Worm (Caenorhabditis elegans) whole organism, L4 larva: ENCODE measurements around the gene K03H1.13.

Source experiments
- D1046.2 ChIP-seq: fragments of 200-800 bp; sonication (Bioruptor generic); IDR thresholded peaks from 2 replicates; pipeline ENCODE4 v1.3.6; 2022; ENCODE audit warnings: missing genetic modification characterization, missing compliant biosample characterization
- R02D3.7 ChIP-seq: fragments of 150-350 bp; sonication (generic microtip); optimal IDR thresholded peaks from 3 replicates; lab custom pipeline; 2014; ENCODE audit warnings: missing biosample characterization, missing genetic modification characterization
- T20F7.1 ChIP-seq: fragments of 200-800 bp; sonication (Bioruptor generic); optimal IDR thresholded peaks from 2 replicates; lab custom pipeline; 2018; ENCODE audit warnings: mild to moderate bottlenecking, missing genetic modification characterization, missing compliant biosample characterization
- aha-1 ChIP-seq: fragments of 150-350 bp; peaks from one replicate; lab custom pipeline; 2014; ENCODE audit warnings: missing biosample characterization, missing genetic modification characterization
- aly-2 ChIP-seq: sonication (generic microtip); optimal IDR thresholded peaks from 2 replicates; lab custom pipeline; 2018; ENCODE audit warnings: missing biosample characterization, missing genetic modification characterization
- ceh-20 ChIP-seq: fragments of 200-800 bp; sonication (Bioruptor generic); IDR thresholded peaks from 2 replicates; pipeline ENCODE4 v1.3.6; 2022; ENCODE audit warnings: missing genetic modification reagents, missing genetic modification characterization, missing compliant biosample characterization
- ceh-28 ChIP-seq: fragments of 150-350 bp; optimal IDR thresholded peaks from 2 replicates; lab custom pipeline; 2014; ENCODE audit warnings: missing biosample characterization, missing genetic modification reagents, missing genetic modification characterization
- ceh-62 ChIP-seq: sonication (generic microtip); optimal IDR thresholded peaks from 2 replicates; lab custom pipeline; 2017; ENCODE audit warnings: missing biosample characterization, missing genetic modification characterization
- ces-1 ChIP-seq: fragments of 150-350 bp; sonication (generic microtip); optimal IDR thresholded peaks from 4 replicates; lab custom pipeline; 2014; ENCODE audit warnings: missing biosample characterization, missing genetic modification reagents, missing genetic modification characterization
- daf-12 ChIP-seq: fragments of 150-350 bp; optimal IDR thresholded peaks from 2 replicates; lab custom pipeline; 2014; ENCODE audit warnings: missing biosample characterization, missing genetic modification reagents, missing genetic modification characterization
- daf-16 ChIP-seq, 3 experiments: sonication (generic microtip); optimal IDR thresholded peaks; 2 replicates each; lab custom pipeline; 2016 to 2017; ENCODE audit warnings: missing genetic modification characterization in 3 of 3, missing genetic modification reagents in 3 of 3, mild to moderate bottlenecking in 2 of 3, missing compliant biosample characterization in 2 of 3, missing biosample characterization in 1 of 3, moderate library complexity in 1 of 3
- dmd-6 ChIP-seq: fragments of 200-800 bp; sonication (Bioruptor generic); IDR thresholded peaks from 2 replicates; pipeline ENCODE4 v1.3.6; 2022; ENCODE audit warnings: missing genetic modification reagents, missing genetic modification characterization, missing compliant biosample characterization
- dmd-8 ChIP-seq: fragments of 200-800 bp; sonication (Bioruptor generic); IDR thresholded peaks from 2 replicates; pipeline ENCODE4 v1.3.6; 2022; ENCODE audit warnings: missing genetic modification characterization, missing compliant biosample characterization
- dpl-1 ChIP-seq: fragments of 150-350 bp; optimal IDR thresholded peaks from 2 replicates; lab custom pipeline; 2014; ENCODE audit warnings: missing biosample characterization, missing genetic modification reagents, missing genetic modification characterization
- dve-1 ChIP-seq: sonication (generic microtip); optimal IDR thresholded peaks from 2 replicates; lab custom pipeline; 2017; ENCODE audit warnings: antibody characterized with exemption, mild to moderate bottlenecking, missing genetic modification characterization, missing compliant biosample characterization; ENCODE audit not compliant: insufficient read depth
- egl-27 ChIP-seq: sonication (generic microtip); optimal IDR thresholded peaks from 3 replicates; lab custom pipeline; 2017; ENCODE audit warnings: missing biosample characterization, missing genetic modification reagents, missing genetic modification characterization
- egl-43 ChIP-seq: fragments of 200-800 bp; sonication (Bioruptor generic); IDR thresholded peaks from 2 replicates; pipeline ENCODE4 v1.3.6; 2022; ENCODE audit warnings: missing genetic modification reagents, missing genetic modification characterization, missing compliant biosample characterization
- fos-1 ChIP-seq: fragments of 150-350 bp; optimal IDR thresholded peaks from 2 replicates; lab custom pipeline; 2014; ENCODE audit warnings: missing biosample characterization, missing genetic modification characterization
- gei-8 ChIP-seq: fragments of 200-800 bp; sonication (Bioruptor generic); optimal IDR thresholded peaks from 2 replicates; lab custom pipeline; 2018; ENCODE audit warnings: mild to moderate bottlenecking, missing genetic modification characterization, missing compliant biosample characterization
- hif-1 ChIP-seq, 2 experiments: sonication (generic microtip); optimal IDR thresholded peaks; 2 replicates each; lab custom pipeline; 2016 to 2017; ENCODE audit warnings: missing compliant biosample characterization in 2 of 2, missing genetic modification characterization in 2 of 2, missing genetic modification reagents in 2 of 2, missing genotype in 2 of 2, mild to moderate bottlenecking in 1 of 2
- hlh-11 ChIP-seq: fragments of 200-800 bp; sonication (Bioruptor generic); optimal IDR thresholded peaks from 2 replicates; lab custom pipeline; 2018; ENCODE audit warnings: mild to moderate bottlenecking, missing genetic modification characterization, missing compliant biosample characterization
- hlh-30 ChIP-seq: sonication (generic microtip); optimal IDR thresholded peaks from 2 replicates; lab custom pipeline; 2017; ENCODE audit warnings: antibody characterized with exemption, mild to moderate bottlenecking, missing genetic modification characterization, missing compliant biosample characterization; ENCODE audit not compliant: insufficient read depth
- hmg-1.1 ChIP-seq: fragments of 200-800 bp; sonication (Bioruptor generic); IDR thresholded peaks from 2 replicates; pipeline ENCODE4 v1.3.6; 2022; ENCODE audit warnings: missing genetic modification reagents, missing genetic modification characterization, missing compliant biosample characterization
- lin-39 ChIP-seq: fragments of 150-350 bp; optimal IDR thresholded peaks from 2 replicates; lab custom pipeline; 2014; ENCODE audit warnings: missing biosample characterization, missing genetic modification reagents, missing genetic modification characterization
- mes-2 ChIP-seq: sonication (generic microtip); optimal IDR thresholded peaks from 2 replicates; lab custom pipeline; 2016; ENCODE audit warnings: missing genotype, mild to moderate bottlenecking, missing genetic modification characterization, missing compliant biosample characterization; ENCODE audit not compliant: poor library complexity, severe bottlenecking
- nhr-10 ChIP-seq: fragments of 150-350 bp; optimal IDR thresholded peaks from 2 replicates; lab custom pipeline; 2014; ENCODE audit warnings: missing biosample characterization, missing genetic modification characterization
- nhr-111 ChIP-seq: fragments of 200-800 bp; sonication (Bioruptor generic); optimal IDR thresholded peaks from 2 replicates; lab custom pipeline; 2018; ENCODE audit warnings: mild to moderate bottlenecking, missing genetic modification characterization, missing compliant biosample characterization
- nhr-237 ChIP-seq: sonication (generic microtip); optimal IDR thresholded peaks from 2 replicates; lab custom pipeline; 2017; ENCODE audit warnings: missing biosample characterization, missing genetic modification characterization
- nhr-28 ChIP-seq: fragments of 150-350 bp; optimal IDR thresholded peaks from 2 replicates; lab custom pipeline; 2014; ENCODE audit warnings: missing biosample characterization, missing genetic modification characterization
- nhr-41 ChIP-seq: fragments of 200-800 bp; sonication (Bioruptor generic); IDR thresholded peaks from 2 replicates; pipeline ENCODE4 v1.3.6; 2022; ENCODE audit warnings: missing genetic modification reagents, missing genetic modification characterization, missing compliant biosample characterization
- nhr-48 ChIP-seq: sonication (generic microtip); optimal IDR thresholded peaks from 2 replicates; lab custom pipeline; 2016; ENCODE audit warnings: mild to moderate bottlenecking, missing genetic modification characterization, missing compliant biosample characterization
- nhr-6 ChIP-seq: fragments of 150-350 bp; optimal IDR thresholded peaks from 2 replicates; lab custom pipeline; 2014; ENCODE audit warnings: missing biosample characterization, missing genetic modification characterization
- pha-4 ChIP-seq, 2 experiments: fragments of 150-350 bp in 1 of 2; fragments of 200-800 bp in 1 of 2; sonication (Bioruptor generic) in 1 of 2; IDR thresholded peaks in 1 of 2; optimal IDR thresholded peaks in 1 of 2; 2 replicates each; pipeline versions ENCODE4 v1.3.6 to Lab custom; 2014 to 2022; ENCODE audit warnings: missing genetic modification characterization in 2 of 2, missing genetic modification reagents in 2 of 2, missing biosample characterization in 1 of 2, missing compliant biosample characterization in 1 of 2
- pqm-1 ChIP-seq: sonication (generic microtip); optimal IDR thresholded peaks from 2 replicates; lab custom pipeline; 2017; ENCODE audit warnings: missing biosample characterization, missing genetic modification characterization
- sdz-12 ChIP-seq: fragments of 200-800 bp; sonication (Bioruptor generic); optimal IDR thresholded peaks from 2 replicates; lab custom pipeline; 2018; ENCODE audit warnings: mild to moderate bottlenecking, missing genetic modification characterization, missing compliant biosample characterization
- set-16 ChIP-seq: fragments of 200-800 bp; sonication (Bioruptor generic); IDR thresholded peaks from 2 replicates; pipeline ENCODE4 v1.3.6; 2022; ENCODE audit warnings: missing genetic modification reagents, missing genetic modification characterization, missing compliant biosample characterization
- snpc-1.2 ChIP-seq: fragments of 200-800 bp; sonication (Bioruptor generic); IDR thresholded peaks from 2 replicates; pipeline ENCODE4 v1.3.6; 2022; ENCODE audit warnings: missing genetic modification reagents, missing genetic modification characterization, missing compliant biosample characterization
- unc-130 ChIP-seq: sonication (generic microtip); optimal IDR thresholded peaks from 2 replicates; lab custom pipeline; 2016; ENCODE audit warnings: missing genetic modification reagents, missing genetic modification characterization, missing compliant biosample characterization
- unc-39 ChIP-seq: sonication (generic microtip); optimal IDR thresholded peaks from 2 replicates; lab custom pipeline; 2017; ENCODE audit warnings: missing biosample characterization, missing genetic modification characterization
- unc-62 ChIP-seq, 3 experiments: fragments of 150-350 bp in 1 of 3; sonication (generic microtip); optimal IDR thresholded peaks in 2 of 3; peaks in 1 of 3; 1 replicate in 1 of 3; 2 replicates in 2 of 3; lab custom pipeline; 2014 to 2017; ENCODE audit warnings: missing biosample characterization in 3 of 3, missing genetic modification characterization in 3 of 3, missing genetic modification reagents in 3 of 3, missing genotype in 1 of 3

The K03H1.13 gene

DNA sequence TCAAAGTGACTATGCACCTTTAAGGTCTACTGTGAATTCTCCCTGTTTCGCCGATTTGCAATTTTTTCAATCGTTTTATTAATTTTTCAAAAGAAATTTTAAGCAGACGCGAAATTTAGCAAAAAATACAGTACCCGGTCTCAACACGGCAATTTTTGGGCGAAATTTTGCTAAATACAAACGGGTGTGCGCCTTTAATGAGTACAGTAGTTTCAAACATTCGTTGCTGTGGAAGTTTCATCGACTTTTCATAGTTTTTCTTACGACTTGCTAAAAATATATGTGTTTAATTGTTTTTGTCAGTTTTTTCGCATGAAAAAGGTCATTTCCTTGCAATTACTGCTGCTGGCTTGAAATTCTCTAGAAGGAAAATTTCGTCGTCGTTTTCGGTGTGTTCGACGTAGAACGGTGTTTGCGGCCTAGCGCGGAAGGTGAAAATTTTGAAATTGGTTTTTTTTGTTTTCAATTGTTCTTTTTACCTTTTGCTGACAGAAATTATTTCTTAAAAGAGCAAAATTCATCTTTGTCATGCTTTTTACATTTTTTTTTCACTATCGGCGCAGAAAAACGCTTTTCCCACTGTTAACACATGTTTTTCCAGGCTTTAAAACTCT lies 3.2 kb downstream of the K03H1.13 start, which contains the start of gene K03H1.7:
K03H1.7 (plus strand) TSS at position 600 of the 614 bp plus-strand sequence.
- peak; percentile 5 for TF ChIP-seq aha-1 (tag; lab: Kevin White, UChicago)
- no peak for TF ChIP-seq pha-4 (GFP tag; IDR thresholded peaks at IDR 0.05; lab: Robert Waterston, UW)
- no peak for TF ChIP-seq pha-4 (tag; optimal IDR thresholded peaks at IDR 0.05; lab: Kevin White, UChicago)
- TF ChIP-seq unc-130, result no peak
- no peak for TF ChIP-seq sdz-12
- peak; percentile 59 for TF ChIP-seq dpl-1 (GFP tag; lab: Kevin White, UChicago)
- TF ChIP-seq D1046.2 (GFP tag; lab: Robert Waterston, UW), result no peak
- no peak for TF ChIP-seq nhr-10 (tag; lab: Kevin White, UChicago)
- TF ChIP-seq mes-2 (tag; lab: Kevin White, UChicago), result peak; percentile 23
- no peak for TF ChIP-seq hmg-1.1 (GFP tag; lab: Robert Waterston, UW)

DNA sequence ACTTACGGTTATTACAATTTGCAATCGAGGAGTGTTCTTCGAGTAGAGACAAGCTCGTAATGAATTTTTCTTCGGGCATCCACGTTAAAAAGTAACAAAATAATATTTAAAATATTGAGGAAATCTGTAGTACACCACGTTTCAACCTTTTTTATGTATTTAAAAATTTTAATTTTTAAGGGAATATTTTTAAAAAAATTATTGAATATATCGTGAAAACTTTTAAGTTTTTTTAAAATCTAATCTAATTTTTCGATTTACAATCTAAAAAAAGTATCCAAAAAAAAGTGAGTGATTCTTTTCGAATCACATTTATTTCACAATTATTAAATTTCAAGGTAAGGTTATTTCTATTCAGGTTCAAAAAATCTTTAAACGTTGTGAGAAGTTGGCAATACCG lies 5.4 kb downstream of the K03H1.13 start, which contains the start of gene gln-2:
gln-2 (minus strand) TSS at position 101 of the 400 bp plus-strand sequence.
- TF ChIP-seq ces-1 (GFP tag; lab: Kevin White, UChicago), result no peak
- TF ChIP-seq nhr-48 (tag; lab: Kevin White, UChicago), result no peak
- no peak for TF ChIP-seq gei-8
- no peak for TF ChIP-seq daf-12
- TF ChIP-seq snpc-1.2 (GFP tag; lab: Robert Waterston, UW), result no peak
- no peak for TF ChIP-seq pqm-1 (tag; lab: Kevin White, UChicago)
- TF ChIP-seq nhr-111, result no peak
- TF ChIP-seq ceh-20 (GFP tag; lab: Robert Waterston, UW), result no peak
- no peak for TF ChIP-seq mes-2 (tag; lab: Kevin White, UChicago)
- TF ChIP-seq R02D3.7 (tag; lab: Kevin White, UChicago), result no peak
- TF ChIP-seq aly-2 (tag; lab: Kevin White, UChicago), result no peak
- no peak for TF ChIP-seq fos-1 (tag; lab: Kevin White, UChicago)
- no peak for TF ChIP-seq sdz-12
- no peak for TF ChIP-seq hlh-11 (tag; lab: Kevin White, UChicago)
- TF ChIP-seq egl-43 (GFP tag; lab: Robert Waterston, UW), result no peak
- TF ChIP-seq lin-39 (tag; lab: Kevin White, UChicago), result no peak
- TF ChIP-seq nhr-6 (tag; lab: Kevin White, UChicago), result no peak
- TF ChIP-seq nhr-41 (GFP tag; lab: Robert Waterston, UW), result no peak
- TF ChIP-seq, all 104 proteins: peak for 0

DNA sequence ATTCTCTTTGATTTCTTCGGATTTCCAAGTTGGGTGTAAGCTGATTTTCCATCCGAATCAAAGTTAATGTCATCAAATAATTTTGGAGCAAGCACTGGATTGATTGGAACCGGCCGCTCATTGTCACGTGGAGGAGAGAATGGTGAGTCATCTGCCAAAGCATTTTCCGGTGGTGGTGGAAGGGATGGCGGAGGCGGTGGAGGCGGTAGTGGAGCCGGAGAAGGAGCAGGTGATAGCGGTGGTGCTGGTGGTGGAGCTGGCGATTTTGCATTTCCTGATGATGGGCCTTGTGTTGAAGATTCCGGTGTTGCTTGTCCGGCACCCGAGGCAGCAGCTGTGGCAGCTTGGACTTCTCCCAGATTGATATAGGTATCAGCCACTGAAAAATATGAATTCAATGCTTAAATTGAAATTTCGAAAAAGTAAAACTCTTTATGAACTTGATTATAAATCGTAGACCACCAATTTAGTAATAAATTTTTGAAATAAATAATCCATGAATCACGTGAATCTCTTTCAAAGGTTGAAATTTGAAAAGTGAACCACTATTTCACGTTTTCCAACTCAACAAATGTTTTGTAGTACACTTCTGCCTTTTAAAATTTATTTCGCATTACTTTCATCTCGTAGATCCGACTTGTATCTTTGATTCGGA lies 9.0 kb downstream of the K03H1.13 start, which contains the start of the genes K03H1.9 and K03H1.12:
K03H1.9 (minus strand) TSS at position 471 of the 655 bp plus-strand sequence.
K03H1.12 (plus strand) TSS at position 605 of the 655 bp plus-strand sequence.
- TF ChIP-seq egl-43 (GFP tag; lab: Robert Waterston, UW), result 0 out of 2 replicates have a peak, but pooled peaks have one; percentile 50
- no peak for TF ChIP-seq nhr-237 (tag; lab: Kevin White, UChicago)
- TF ChIP-seq unc-130, result no peak
- peak; percentile 87 for TF ChIP-seq set-16

DNA sequence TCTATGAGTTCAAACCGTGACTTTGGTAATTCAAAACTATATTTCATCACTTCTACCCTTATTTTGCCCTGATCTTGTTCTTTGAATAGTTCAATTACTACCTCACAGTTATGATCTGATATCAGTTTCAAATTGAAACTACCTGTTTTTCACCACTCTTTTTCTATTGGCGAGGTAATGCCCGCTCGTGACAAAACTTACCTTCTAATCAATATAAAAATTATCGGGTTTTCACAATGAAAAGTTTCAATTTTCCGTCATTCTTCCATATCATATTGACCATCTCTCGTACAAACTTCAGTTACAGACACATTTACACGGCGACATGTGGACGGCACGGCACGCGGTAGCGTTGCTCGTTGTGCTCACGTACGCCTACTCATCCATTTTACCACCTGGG lies 18.1 kb downstream of the K03H1.13 start, which contains the start of gene dec-7:
dec-7 (plus strand) TSS at position 308 of the 400 bp plus-strand sequence.
- TF ChIP-seq unc-39 (tag; lab: Kevin White, UChicago) (no peak), dmd-8 (GFP tag; lab: Robert Waterston, UW) (no peak), daf-16 (GFP tag; optimal IDR thresholded peaks at IDR 0.05; lab: Kevin White, UChicago) (no peak), daf-16 (tag; optimal IDR thresholded peaks at IDR 0.05; lab: Kevin White, UChicago) (peak; percentile 16), sdz-12 (no peak), hif-1 (tag; optimal IDR thresholded peaks at IDR 0.05; lab: Kevin White, UChicago) (peak in 1 of 2 experiments; percentile 9), hlh-11 (tag; lab: Kevin White, UChicago) (peak; percentile 67), T20F7.1 (GFP tag; lab: Kevin White, UChicago) (no peak), ceh-62 (tag; lab: Kevin White, UChicago) (no peak), dmd-6 (peak; percentile 66), dve-1 (tag; lab: Kevin White, UChicago) (peak; percentile 61), hlh-30 (tag; lab: Kevin White, UChicago) (peak; percentile 40), ceh-28 (tag; lab: Kevin White, UChicago) (no peak), unc-62 (GFP tag; optimal IDR thresholded peaks at IDR 0.05 in 1 of 2; lab: Kevin White, UChicago) (peak in 1 of 2 experiments; percentile 50), unc-62 (tag; optimal IDR thresholded peaks at IDR 0.05; lab: Kevin White, UChicago) (no peak), egl-27 (tag; lab: Kevin White, UChicago) (no peak), nhr-28 (peak; percentile 11)
